Fruit fly (Drosophila melanogaster): Measurements from ENCODE around the gene sowah.

Gene sowah

DNA sequence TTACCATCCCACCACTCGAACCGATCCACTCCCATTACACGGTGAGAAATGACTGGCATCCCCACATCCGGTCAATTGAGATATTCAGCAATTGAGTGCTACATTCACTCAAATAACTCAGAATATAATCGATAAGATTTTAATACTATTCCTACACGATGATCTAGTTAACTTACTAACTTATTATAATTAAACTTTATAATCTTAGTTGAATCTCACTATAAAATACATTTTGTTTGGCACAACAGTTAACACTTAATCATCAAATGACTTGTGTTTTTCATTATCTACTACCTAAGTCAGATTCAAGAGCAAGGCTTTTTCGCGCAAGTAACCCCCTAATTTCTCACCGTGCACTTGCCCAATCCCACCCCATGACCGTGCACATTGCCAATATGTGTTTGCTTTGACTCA is 77.0 kb downstream of the sowah start (continued):
- TF ChIP-seq Neu2 (GFP tag; optimal IDR thresholded peaks at IDR 0.05; ENCODE audit: borderline replicate concordance), result no peak
- TF ChIP-seq en (GFP tag; optimal IDR thresholded peaks at IDR 0.05), result no peak
- peak; percentile 65 for TF ChIP-seq CoRest (tag; optimal IDR thresholded peaks at IDR 0.05)
- TF ChIP-seq MBD-R2 (GFP tag; IDR thresholded peaks at IDR 0.05), result no peak
- TF ChIP-seq CG18599 (GFP tag; optimal IDR thresholded peaks at IDR 0.05), result peak; percentile 45
- peak; percentile 36 for TF ChIP-seq org-1 (GFP tag; optimal IDR thresholded peaks at IDR 0.05)
- no peak for TF ChIP-seq CG7928 (GFP tag; optimal IDR thresholded peaks at IDR 0.05)
- TF ChIP-seq knrl (GFP tag; IDR thresholded peaks at IDR 0.05; ENCODE audit: partially characterized antibody), result no peak
- TF ChIP-seq CG10654 (GFP tag; optimal IDR thresholded peaks at IDR 0.05), result peak; percentile 35
- TF ChIP-seq CG16863 (GFP tag; optimal IDR thresholded peaks at IDR 0.05), result no peak
- no peak for TF ChIP-seq CG33557 (GFP tag; optimal IDR thresholded peaks at IDR 0.05)
- no peak for TF ChIP-seq E2f1 (GFP tag; IDR thresholded peaks at IDR 0.05)
- no peak for TF ChIP-seq HLH54F (GFP tag; optimal IDR thresholded peaks at IDR 0.05)
- TF ChIP-seq Fer2 (tag; optimal IDR thresholded peaks at IDR 0.05), result no peak
- no peak for TF ChIP-seq danr (GFP tag; IDR thresholded peaks at IDR 0.05)
- no peak for TF ChIP-seq CG11696 (GFP tag; IDR thresholded peaks at IDR 0.05)
- no peak for TF ChIP-seq kay (GFP tag; optimal IDR thresholded peaks at IDR 0.05)
- TF ChIP-seq psq (GFP tag; optimal IDR thresholded peaks at IDR 0.05), result no peak
- TF ChIP-seq HHEX (GFP tag; optimal IDR thresholded peaks at IDR 0.05), result peak; percentile 8
- TF ChIP-seq Ets97D (GFP tag; optimal IDR thresholded peaks at IDR 0.05), result no peak
- TF ChIP-seq CHES-1-like (GFP tag; optimal IDR thresholded peaks at IDR 0.05), result no peak
- no peak for TF ChIP-seq CG13123 (GFP tag; optimal IDR thresholded peaks at IDR 0.05)
- no peak for TF ChIP-seq Dp (GFP tag; optimal IDR thresholded peaks at IDR 0.05)
- no peak for TF ChIP-seq crc (GFP tag; optimal IDR thresholded peaks at IDR 0.05)
- TF ChIP-seq CG12219 (GFP tag; optimal IDR thresholded peaks at IDR 0.05), result peak; percentile 47
- no peak for TF ChIP-seq her (GFP tag; optimal IDR thresholded peaks at IDR 0.05)
- no peak for TF ChIP-seq stc (GFP tag; IDR thresholded peaks at IDR 0.05)
- no peak for TF ChIP-seq CG15514 (GFP tag; optimal IDR thresholded peaks at IDR 0.05)
- no peak for TF ChIP-seq CG1647 (GFP tag; optimal IDR thresholded peaks at IDR 0.05)
- no peak for TF ChIP-seq HLHmδ (GFP tag; optimal IDR thresholded peaks at IDR 0.05)
- TF ChIP-seq CG31388 (GFP tag; optimal IDR thresholded peaks at IDR 0.05), result no peak
- TF ChIP-seq bcd (GFP tag; optimal IDR thresholded peaks at IDR 0.05), result peak; percentile 15
- TF ChIP-seq sim (GFP tag; IDR thresholded peaks at IDR 0.05), result no peak
- TF ChIP-seq slou (GFP tag; optimal IDR thresholded peaks at IDR 0.05), result no peak

DNA sequence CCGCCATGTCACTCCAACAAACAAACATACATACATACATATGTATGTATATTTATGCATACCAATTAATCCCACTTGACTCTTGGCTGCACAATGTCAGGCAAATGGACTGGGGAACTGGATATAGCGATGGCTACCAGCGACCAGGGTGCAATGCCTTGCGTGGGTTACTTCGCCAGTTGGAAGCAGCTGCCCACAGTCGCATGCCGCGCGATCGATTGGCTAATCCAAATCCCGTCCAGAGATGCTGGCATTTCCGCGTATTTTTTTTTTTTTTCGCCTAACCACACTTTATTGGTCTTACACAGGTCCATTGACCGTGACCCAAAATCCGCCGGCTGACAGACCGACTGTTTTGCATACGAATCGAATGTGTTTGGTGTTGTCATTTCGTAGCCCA is 78.1 kb downstream of the sowah start:
- TF ChIP-seq Mad (GFP tag; optimal IDR thresholded peaks at IDR 0.05), result no peak
- no peak for TF ChIP-seq br (optimal IDR thresholded peaks at IDR 0.05)
- peak; percentile 27; the same call in 1 of the 2 replicates for TF ChIP-seq vvl (GFP tag; IDR thresholded peaks at IDR 0.05)
- TF ChIP-seq Eip74EF (GFP tag; optimal IDR thresholded peaks at IDR 0.05), result peak in 1 of 2 experiments; percentile 85
- TF ChIP-seq sqz (GFP tag; optimal IDR thresholded peaks at IDR 0.05), result peak; percentile 28
- no peak for TF ChIP-seq CG14050 (GFP tag; IDR thresholded peaks at IDR 0.05)
- no peak for TF ChIP-seq Atf3 (GFP tag; optimal IDR thresholded peaks at IDR 0.05)
- peak; percentile 32 for TF ChIP-seq ftz-f1 (GFP tag; optimal IDR thresholded peaks at IDR 0.05)
- peak; percentile 58; the same call in 1 of the 3 replicates for TF ChIP-seq sr (GFP tag; IDR thresholded peaks at IDR 0.05)
- TF ChIP-seq odd (GFP tag; optimal IDR thresholded peaks at IDR 0.05), result no peak
- TF ChIP-seq D19A (tag; optimal IDR thresholded peaks at IDR 0.05), result no peak
- no peak for TF ChIP-seq jing (GFP tag; optimal IDR thresholded peaks at IDR 0.05)
- TF ChIP-seq salm (tag; optimal IDR thresholded peaks at IDR 0.05), result no peak
- TF ChIP-seq slou (GFP tag; optimal IDR thresholded peaks at IDR 0.05), result no peak
